Fruit fly (Drosophila melanogaster) whole organism, embryonic: Measurements from ENCODE around the gene Mms19.

Experiments used
- Asciz ChIP-seq: fragments of 200-800 bp; sonication (Bioruptor generic); optimal IDR thresholded peaks from 2 replicates; lab custom pipeline; 2017; ENCODE audit warnings: missing biosample characterization, mild to moderate bottlenecking, missing genetic modification characterization, missing genetic modification reagents
- Bdp1 ChIP-seq: fragments of 200-800 bp; sonication (Bioruptor generic); optimal IDR thresholded peaks from 3 replicates; lab custom pipeline; 2016; ENCODE audit warnings: missing biosample characterization, missing genetic modification characterization
- CG10959 ChIP-seq: fragments of 200-800 bp; sonication (Bioruptor generic); IDR thresholded peaks from 2 replicates; pipeline ENCODE4 v1.3.6; 2022; ENCODE audit warnings: missing biosample characterization, missing genetic modification characterization
- CG12104 ChIP-seq: fragments of 200-800 bp; sonication (Bioruptor generic); optimal IDR thresholded peaks from 3 replicates; lab custom pipeline; 2016; ENCODE audit warnings: missing biosample characterization, missing genetic modification characterization
- CG1233 ChIP-seq: fragments of 200-800 bp; sonication (Bioruptor generic); optimal IDR thresholded peaks from 4 replicates; lab custom pipeline; 2018; ENCODE audit warnings: missing biosample characterization, mild to moderate bottlenecking, missing genetic modification characterization
- CG13424 ChIP-seq: fragments of 200-800 bp; sonication (Bioruptor generic); optimal IDR thresholded peaks from 2 replicates; lab custom pipeline; 2019; ENCODE audit warnings: missing biosample characterization, mild to moderate bottlenecking, missing genetic modification characterization, moderate library complexity
- CG15073 ChIP-seq: fragments of 200-800 bp; sonication (Bioruptor generic); optimal IDR thresholded peaks from 2 replicates; lab custom pipeline; 2016; ENCODE audit warnings: missing biosample characterization, missing genetic modification characterization
- CG15696 ChIP-seq: fragments of 200-800 bp; sonication (Bioruptor generic); optimal IDR thresholded peaks from 2 replicates; lab custom pipeline; 2019; ENCODE audit warnings: missing biosample characterization, mild to moderate bottlenecking, missing genetic modification characterization, moderate library complexity
- CG1603 ChIP-seq: fragments of 200-800 bp; sonication (Bioruptor generic); optimal IDR thresholded peaks from 2 replicates; lab custom pipeline; 2019; ENCODE audit warnings: missing biosample characterization, mild to moderate bottlenecking, missing genetic modification characterization, moderate library complexity
- CG1647 ChIP-seq: fragments of 200-800 bp; sonication (Bioruptor generic); optimal IDR thresholded peaks from 3 replicates; lab custom pipeline; 2016; ENCODE audit warnings: missing biosample characterization, missing genetic modification characterization
- CG16813 ChIP-seq: fragments of 200-800 bp; sonication (Bioruptor generic); IDR thresholded peaks from 3 replicates; pipeline ENCODE4 v1.3.6; 2022; ENCODE audit warnings: missing biosample characterization, missing genetic modification characterization; ENCODE audit not compliant: partially characterized antibody
- CG17612 ChIP-seq: fragments of 200-800 bp; sonication (Bioruptor generic); IDR thresholded peaks from 2 replicates; pipeline ENCODE4 v1.3.6; 2022; ENCODE audit warnings: missing biosample characterization, missing genetic modification characterization
- CG17829 ChIP-seq: fragments of 200-800 bp; optimal IDR thresholded peaks from 2 replicates; lab custom pipeline; 2019; ENCODE audit warnings: missing biosample characterization, mild to moderate bottlenecking, missing genetic modification characterization, moderate library complexity
- CG18262 ChIP-seq: fragments of 200-800 bp; optimal IDR thresholded peaks from 3 replicates; lab custom pipeline; 2019; ENCODE audit warnings: missing biosample characterization, mild to moderate bottlenecking, missing genetic modification characterization, moderate library complexity
- CG30020 ChIP-seq: fragments of 200-800 bp; optimal IDR thresholded peaks from 2 replicates; lab custom pipeline; 2019; ENCODE audit warnings: missing biosample characterization, mild to moderate bottlenecking, missing genetic modification characterization, moderate library complexity
- CG30403 ChIP-seq: fragments of 200-800 bp; sonication (Bioruptor generic); optimal IDR thresholded peaks from 3 replicates; lab custom pipeline; 2016; ENCODE audit warnings: missing biosample characterization, missing genetic modification characterization
- CG31388 ChIP-seq: fragments of 200-800 bp; sonication (Bioruptor generic); optimal IDR thresholded peaks from 2 replicates; lab custom pipeline; 2016; ENCODE audit warnings: missing biosample characterization, missing genetic modification characterization
- CG32532 ChIP-seq: fragments of 200-800 bp; sonication (Bioruptor generic); IDR thresholded peaks from 2 replicates; pipeline ENCODE4 v1.3.6; 2022; ENCODE audit warnings: missing biosample characterization, missing genetic modification characterization
- CG4360 ChIP-seq: fragments of 200-800 bp; sonication (Bioruptor generic); IDR thresholded peaks from 2 replicates; pipeline ENCODE4 v1.3.6; 2022; ENCODE audit warnings: missing biosample characterization, missing genetic modification characterization
- CG4424 ChIP-seq: fragments of 200-800 bp; sonication (Bioruptor generic); optimal IDR thresholded peaks from 3 replicates; lab custom pipeline; 2016; ENCODE audit warnings: missing biosample characterization, missing genetic modification characterization
- CG6254 ChIP-seq: fragments of 200-800 bp; sonication (Bioruptor generic); optimal IDR thresholded peaks from 3 replicates; lab custom pipeline; 2017; ENCODE audit warnings: mild to moderate bottlenecking, missing biosample characterization, missing genetic modification reagents, missing genetic modification characterization
- CG7786 ChIP-seq: fragments of 200-800 bp; sonication (Bioruptor generic); optimal IDR thresholded peaks from 2 replicates; lab custom pipeline; 2016; ENCODE audit warnings: missing biosample characterization, missing genetic modification characterization
- CG7987 ChIP-seq: fragments of 200-800 bp; sonication (Bioruptor generic); optimal IDR thresholded peaks from 2 replicates; lab custom pipeline; 2018; ENCODE audit warnings: missing biosample characterization, mild to moderate bottlenecking, missing genetic modification characterization, moderate library complexity
- CG8388 ChIP-seq: fragments of 200-800 bp; sonication (Bioruptor generic); optimal IDR thresholded peaks from 2 replicates; lab custom pipeline; 2019; ENCODE audit warnings: missing biosample characterization, mild to moderate bottlenecking, missing genetic modification characterization, moderate library complexity
- Chrac-16 ChIP-seq: fragments of 200-800 bp; sonication (Bioruptor generic); optimal IDR thresholded peaks from 3 replicates; lab custom pipeline; 2016; ENCODE audit warnings: missing biosample characterization, missing genetic modification characterization
- Drgx ChIP-seq: fragments of 200-800 bp; sonication (Bioruptor generic); IDR thresholded peaks from 2 replicates; pipeline ENCODE4 v1.3.6; 2022; ENCODE audit warnings: missing biosample characterization, missing genetic modification characterization
- Eip74EF ChIP-seq, 2 experiments: fragments of 200-800 bp in 1 of 2; fragments of >200 bp in 1 of 2; sonication (Bioruptor generic) in 1 of 2; optimal IDR thresholded peaks; 2 replicates each; lab custom pipeline; 2017 to 2019; ENCODE audit warnings: missing biosample characterization in 2 of 2, missing genetic modification characterization in 2 of 2, mild to moderate bottlenecking in 1 of 2, moderate library complexity in 1 of 2
- HLH3B ChIP-seq: fragments of 200-800 bp; sonication (Bioruptor generic); IDR thresholded peaks from 2 replicates; pipeline ENCODE4 v1.3.6; 2022; ENCODE audit warnings: missing biosample characterization, missing genetic modification characterization
- HLH4C ChIP-seq: fragments of 200-800 bp; sonication (Bioruptor generic); IDR thresholded peaks from 3 replicates; pipeline ENCODE4 v1.3.6; 2022; ENCODE audit warnings: missing biosample characterization, missing genetic modification characterization; ENCODE audit not compliant: partially characterized antibody
- HLH54F ChIP-seq: fragments of 200-800 bp; sonication (Bioruptor generic); optimal IDR thresholded peaks from 3 replicates; lab custom pipeline; 2016; ENCODE audit warnings: missing biosample characterization, missing genetic modification characterization
- HmgD ChIP-seq: fragments of 200-800 bp; sonication (Bioruptor generic); optimal IDR thresholded peaks from 3 replicates; lab custom pipeline; 2016; ENCODE audit warnings: missing biosample characterization, missing genetic modification characterization
- Hsf ChIP-seq: fragments of 200-800 bp; sonication (Bioruptor generic); optimal IDR thresholded peaks from 3 replicates; lab custom pipeline; 2016; ENCODE audit warnings: missing biosample characterization, missing genetic modification characterization
- Nf-YC ChIP-seq: fragments of 200-800 bp; optimal IDR thresholded peaks from 3 replicates; lab custom pipeline; 2019; ENCODE audit warnings: missing biosample characterization, mild to moderate bottlenecking, missing genetic modification characterization, moderate library complexity
- Sin3A ChIP-seq: fragments of >200 bp; optimal IDR thresholded peaks from 2 replicates; lab custom pipeline; 2018
- Sox102F ChIP-seq: fragments of 200-800 bp; sonication (Bioruptor generic); optimal IDR thresholded peaks from 2 replicates; lab custom pipeline; 2018; ENCODE audit warnings: missing biosample characterization, mild to moderate bottlenecking, missing genetic modification characterization, moderate library complexity
- Stat92E ChIP-seq, 3 experiments: fragments of >200 bp in 2 of 3; fragments of 200-800 bp in 1 of 3; sonication (Bioruptor generic) in 1 of 3; optimal IDR thresholded peaks; 2 replicates each; lab custom pipeline; 2017 to 2019; ENCODE audit warnings: missing biosample characterization in 3 of 3, missing genetic modification characterization in 3 of 3, mild to moderate bottlenecking in 1 of 3, moderate library complexity in 1 of 3
- bcd ChIP-seq: fragments of 200-800 bp; sonication (Bioruptor generic); optimal IDR thresholded peaks from 2 replicates; lab custom pipeline; 2017; ENCODE audit warnings: missing biosample characterization, mild to moderate bottlenecking, missing genetic modification characterization
- fd96Cb ChIP-seq: fragments of 200-800 bp; sonication (Bioruptor generic); optimal IDR thresholded peaks from 2 replicates; lab custom pipeline; 2018; ENCODE audit warnings: missing biosample characterization, mild to moderate bottlenecking, missing genetic modification characterization, moderate library complexity
- her ChIP-seq: fragments of 200-800 bp; sonication (Bioruptor generic); optimal IDR thresholded peaks from 2 replicates; lab custom pipeline; 2016; ENCODE audit warnings: missing biosample characterization, missing genetic modification characterization
- kay ChIP-seq: fragments of 200-800 bp; sonication (Bioruptor generic); optimal IDR thresholded peaks from 2 replicates; lab custom pipeline; 2016; ENCODE audit warnings: missing biosample characterization, missing genetic modification characterization
- lmd ChIP-seq: fragments of 200-800 bp; sonication (Bioruptor generic); IDR thresholded peaks from 2 replicates; pipeline ENCODE4 v1.3.6; 2022; ENCODE audit warnings: missing biosample characterization, missing genetic modification characterization
- nerfin-1 ChIP-seq: fragments of 200-800 bp; sonication (Bioruptor generic); optimal IDR thresholded peaks from 3 replicates; lab custom pipeline; 2019; ENCODE audit warnings: missing biosample characterization, mild to moderate bottlenecking, missing genetic modification characterization, moderate library complexity
- nerfin-2 ChIP-seq: fragments of 200-800 bp; sonication (Bioruptor generic); IDR thresholded peaks from 2 replicates; pipeline ENCODE4 v1.3.6; 2022; ENCODE audit warnings: missing biosample characterization, missing genetic modification characterization; ENCODE audit not compliant: partially characterized antibody
- prd ChIP-seq, 3 experiments: fragments of >200 bp in 2 of 3; fragments of 200-800 bp in 1 of 3; sonication (Bioruptor generic) in 1 of 3; optimal IDR thresholded peaks in 2 of 3; IDR thresholded peaks in 1 of 3; 2 replicates in 2 of 3; 3 replicates in 1 of 3; pipeline versions ENCODE4 v1.3.6 to Lab custom; 2017 to 2022; ENCODE audit warnings: missing biosample characterization in 1 of 3, missing genetic modification characterization in 1 of 3
- slbo ChIP-seq: fragments of 200-800 bp; sonication (Bioruptor generic); IDR thresholded peaks from 2 replicates; pipeline ENCODE4 v1.3.6; 2022; ENCODE audit warnings: missing biosample characterization, missing genetic modification characterization
- stwl ChIP-seq: fragments of 200-800 bp; sonication (Bioruptor generic); optimal IDR thresholded peaks from 3 replicates; lab custom pipeline; 2018; ENCODE audit warnings: missing biosample characterization, mild to moderate bottlenecking, missing genetic modification characterization, moderate library complexity
- tx ChIP-seq: fragments of 200-800 bp; sonication (Bioruptor generic); optimal IDR thresholded peaks from 2 replicates; lab custom pipeline; 2016; ENCODE audit warnings: missing biosample characterization, missing genetic modification characterization
- unc-4 ChIP-seq: fragments of 200-800 bp; sonication (Bioruptor generic); IDR thresholded peaks from 2 replicates; pipeline ENCODE4 v1.3.6; 2022; ENCODE audit warnings: missing biosample characterization, missing genetic modification characterization; ENCODE audit not compliant: partially characterized antibody

Mms19 gene

dm6 chr3R:5283360-5283963 lies 51.1 kb downstream of the Mms19 start (continued):
- peak in 1 of 3 experiments; percentile 10 for TF ChIP-seq Stat92E (GFP tag; optimal IDR thresholded peaks at IDR 0.05; lab: Kevin White, UChicago)
- TF ChIP-seq CG8388 (GFP tag; lab: Kevin White, UChicago), result peak; percentile 99
- peak; percentile 87 for TF ChIP-seq Drgx (GFP tag; lab: Robert Waterston, UW)
- peak; percentile 89 for TF ChIP-seq CG4424 (GFP tag; lab: Kevin White, UChicago)
- TF ChIP-seq CG30020 (tag; lab: Kevin White, UChicago), result peak; percentile 65
- TF ChIP-seq CG7786, result peak; percentile 90
- peak; percentile 89 for TF ChIP-seq Asciz (GFP tag; lab: Kevin White, UChicago)
- peak; percentile 67 for TF ChIP-seq CG17612 (GFP tag; lab: Robert Waterston, UW)
- TF ChIP-seq her (GFP tag; lab: Kevin White, UChicago), result peak; percentile 87
- peak; percentile 82 for TF ChIP-seq CG6254
- TF ChIP-seq Sin3A (lab: Kevin White, UChicago), result no peak
- TF ChIP-seq Sox102F (GFP tag; lab: Kevin White, UChicago), result peak; percentile 93
- no peak for TF ChIP-seq CG15073 (GFP tag; lab: Kevin White, UChicago)
- peak; percentile 84 for TF ChIP-seq Chrac-16 (GFP tag; lab: Kevin White, UChicago)
- peak; percentile 94 for TF ChIP-seq CG13424
- peak; percentile 92 for TF ChIP-seq kay
- peak; percentile 84 for TF ChIP-seq CG1603
- TF ChIP-seq HLH4C (GFP tag; lab: Robert Waterston, UW), result no peak
- 0 out of 2 replicates have a peak, but pooled peaks have one; percentile 51 for TF ChIP-seq CG10959 (GFP tag; lab: Robert Waterston, UW)
- TF ChIP-seq HLH54F, result peak; percentile 92
- TF ChIP-seq CG17829, result peak; percentile 92
- TF ChIP-seq Nf-YC, result peak; percentile 86
- TF ChIP-seq nerfin-1, result peak; percentile 88
- peak; percentile 87 for TF ChIP-seq CG32532
- peak; percentile 89 for TF ChIP-seq fd96Cb (tag; lab: Kevin White, UChicago)
- TF ChIP-seq Eip74EF (GFP tag; optimal IDR thresholded peaks at IDR 0.05; lab: Kevin White, UChicago), result peak in 1 of 2 experiments; percentile 89
- peak; percentile 89 for TF ChIP-seq CG1647
- TF ChIP-seq CG1233 (GFP tag; lab: Kevin White, UChicago), result peak; percentile 93
- TF ChIP-seq CG15696, result peak; percentile 54
- TF ChIP-seq Hsf (GFP tag; lab: Kevin White, UChicago), result peak; percentile 92
- TF ChIP-seq bcd (GFP tag; lab: Kevin White, UChicago), result peak; percentile 93
- TF ChIP-seq prd (optimal IDR thresholded peaks at IDR 0.05; lab: Kevin White, UChicago), result no peak
- peak; percentile 84 for TF ChIP-seq prd (GFP tag; IDR thresholded peaks at IDR 0.05; lab: Robert Waterston, UW)
- no peak for TF ChIP-seq nerfin-2 (GFP tag; lab: Robert Waterston, UW)
- peak; percentile 93 for TF ChIP-seq CG18262 (tag; lab: Kevin White, UChicago)
- TF ChIP-seq Bdp1 (GFP tag; lab: Kevin White, UChicago), result peak; percentile 77
- peak; percentile 92 for TF ChIP-seq CG12104 (GFP tag; lab: Kevin White, UChicago)
- TF ChIP-seq CG4360, result 0 out of 2 replicates have a peak, but pooled peaks have one; percentile 21
- no peak for TF ChIP-seq CG16813 (GFP tag; lab: Robert Waterston, UW)
- TF ChIP-seq unc-4 (GFP tag; lab: Robert Waterston, UW), result no peak
- TF ChIP-seq stwl (tag; lab: Kevin White, UChicago), result no peak
- TF ChIP-seq HmgD, result peak; percentile 89
- TF ChIP-seq lmd (GFP tag; lab: Robert Waterston, UW), result peak; percentile 89
- peak; percentile 82 for TF ChIP-seq CG31388 (GFP tag; lab: Kevin White, UChicago)
- peak; percentile 68 for TF ChIP-seq HLH3B
- peak; percentile 79 for TF ChIP-seq CG7987
- TF ChIP-seq slbo (GFP tag; lab: Robert Waterston, UW), result peak; percentile 87
- peak; percentile 89 for TF ChIP-seq tx (GFP tag; lab: Kevin White, UChicago)
- peak; percentile 96 for TF ChIP-seq CG30403 (GFP tag; lab: Kevin White, UChicago)
